Fruit fly (Drosophila melanogaster): ENCODE results near the gene Meltrin.

Gene Meltrin

DNA sequence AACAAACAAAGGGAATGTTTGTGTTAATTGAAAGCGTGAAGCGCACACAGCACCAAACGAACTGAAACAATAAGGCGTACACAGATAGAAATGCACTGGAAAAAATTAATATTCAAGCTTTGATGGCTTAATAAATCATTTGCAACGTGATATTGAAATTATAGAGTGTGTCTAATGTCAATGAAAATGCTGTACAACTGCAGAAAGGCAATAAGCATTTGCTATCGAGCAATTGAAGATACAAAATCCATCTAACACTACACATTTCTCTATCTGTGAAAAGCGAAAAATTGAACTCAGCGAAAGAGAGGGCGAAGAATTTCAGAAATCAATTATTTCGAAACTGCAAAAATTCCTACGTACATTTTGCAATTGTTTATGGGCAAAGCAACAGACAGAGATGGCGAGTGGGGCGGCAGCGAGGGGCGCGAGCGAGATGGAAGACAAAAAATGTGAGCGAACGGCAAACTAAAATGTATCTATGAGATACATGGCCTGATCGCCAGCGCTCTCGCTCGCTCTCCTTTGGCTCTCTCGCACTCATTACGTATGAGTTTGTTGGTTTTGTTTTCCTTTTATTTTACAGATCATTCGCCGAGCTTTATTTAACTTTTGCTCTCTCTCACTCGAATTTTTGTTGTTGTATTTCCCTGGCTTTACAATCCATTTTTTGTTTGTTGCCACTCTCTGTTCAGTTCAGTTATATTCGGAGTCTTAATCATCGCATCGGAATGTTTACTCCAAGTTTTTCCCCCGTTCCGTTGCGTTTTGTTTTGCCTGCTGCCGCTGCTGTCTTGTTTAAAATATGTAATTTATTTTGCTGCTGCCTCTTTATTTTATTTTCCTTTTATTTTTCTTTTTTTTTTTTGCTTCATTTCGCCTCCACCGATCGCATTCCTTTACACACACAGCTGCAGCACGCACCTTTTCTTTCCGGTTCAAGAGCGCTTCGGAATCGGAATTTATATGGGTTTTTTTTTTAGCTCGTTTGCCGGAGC is 25.1 kb upstream of the Meltrin start (continued):
- TF ChIP-seq Antp (GFP tag; optimal IDR thresholded peaks at IDR 0.05) (peak; percentile 80), hb (GFP tag; IDR thresholded peaks at IDR 0.05; ENCODE audit: partially characterized antibody) (no peak), Deaf1 (tag; optimal IDR thresholded peaks at IDR 0.05) (peak; percentile 12), so (GFP tag; IDR thresholded peaks at IDR 0.05) (peak; percentile 68; the same call in 1 of the 3 replicates), Dip2 (GFP tag; IDR thresholded peaks at IDR 0.05) (no peak), CG13624 (GFP tag; optimal IDR thresholded peaks at IDR 0.05) (peak; percentile 72), CG11504 (tag; optimal IDR thresholded peaks at IDR 0.05) (peak; percentile 82), btn (GFP tag; optimal IDR thresholded peaks at IDR 0.05) (peak; percentile 74), Atf3 (GFP tag; optimal IDR thresholded peaks at IDR 0.05) (peak; percentile 29), CG2120 (GFP tag; optimal IDR thresholded peaks at IDR 0.05) (peak; percentile 67), Dek (tag; optimal IDR thresholded peaks at IDR 0.05) (no peak), disco-r (GFP tag; optimal IDR thresholded peaks at IDR 0.05) (peak; percentile 71), CG32772 (GFP tag; IDR thresholded peaks at IDR 0.05) (peak; percentile 76), CG13775 (GFP tag; optimal IDR thresholded peaks at IDR 0.05) (peak; percentile 61), tx (GFP tag; optimal IDR thresholded peaks at IDR 0.05) (peak; percentile 58), CG2202 (tag; optimal IDR thresholded peaks at IDR 0.05) (peak; percentile 32), zfh1 (GFP tag; IDR thresholded peaks at IDR 0.05) (peak; percentile 67), CG5245 (GFP tag; optimal IDR thresholded peaks at IDR 0.05) (peak; percentile 40), ATbp (GFP tag; optimal IDR thresholded peaks at IDR 0.05) (peak; percentile 60), TFAM (GFP tag; optimal IDR thresholded peaks at IDR 0.05) (no peak), p53 (GFP tag; optimal IDR thresholded peaks at IDR 0.05) (peak; percentile 39), MESR4 (GFP tag; optimal IDR thresholded peaks at IDR 0.05) (no peak), CG2678 (tag; optimal IDR thresholded peaks at IDR 0.05) (peak; percentile 78), CG10267 (tag; optimal IDR thresholded peaks at IDR 0.05) (peak; percentile 37), CG3847 (GFP tag; IDR thresholded peaks at IDR 0.05) (peak; percentile 27; the same call in 1 of the 2 replicates), CG6254 (GFP tag; optimal IDR thresholded peaks at IDR 0.05) (peak; percentile 19), BtbVII (GFP tag; optimal IDR thresholded peaks at IDR 0.05) (peak; percentile 68), hth (optimal IDR thresholded peaks at IDR 0.05) (no peak), Hey (tag; optimal IDR thresholded peaks at IDR 0.05) (no peak), rib (GFP tag; IDR thresholded peaks at IDR 0.05) (peak; percentile 30; the same call in 1 of the 2 replicates), CG12071 (GFP tag; optimal IDR thresholded peaks at IDR 0.05) (peak; percentile 58), CG1024 (GFP tag; IDR thresholded peaks at IDR 0.05) (peak; percentile 46; the same call in 1 of the 2 replicates), CG8388 (GFP tag; optimal IDR thresholded peaks at IDR 0.05) (peak; percentile 68), chif (GFP tag; optimal IDR thresholded peaks at IDR 0.05) (peak; percentile 21 to 71), Nf-YC (tag; optimal IDR thresholded peaks at IDR 0.05) (peak; percentile 20), CG30020 (tag; optimal IDR thresholded peaks at IDR 0.05) (no peak), Dp (GFP tag; optimal IDR thresholded peaks at IDR 0.05) (no peak), tll (GFP tag; optimal IDR thresholded peaks at IDR 0.05) (no peak), CG15514 (GFP tag; optimal IDR thresholded peaks at IDR 0.05) (peak; percentile 49), kay (GFP tag; optimal IDR thresholded peaks at IDR 0.05) (peak; percentile 30), prd (optimal IDR thresholded peaks at IDR 0.05) (no peak), prd (GFP tag; IDR thresholded peaks at IDR 0.05) (peak; percentile 78), ac (GFP tag; optimal IDR thresholded peaks at IDR 0.05) (peak; percentile 32), CG1602 (GFP tag; optimal IDR thresholded peaks at IDR 0.05) (peak; percentile 63), sr (GFP tag; IDR thresholded peaks at IDR 0.05) (peak; percentile 60; the same call in 2 of the 3 replicates), Fer3 (tag; optimal IDR thresholded peaks at IDR 0.05) (peak; percentile 71), fd102C (GFP tag; optimal IDR thresholded peaks at IDR 0.05) (peak; percentile 40), h (optimal IDR thresholded peaks at IDR 0.05) (no peak), CG18764 (GFP tag; optimal IDR thresholded peaks at IDR 0.05) (peak; percentile 60)

Measured in whole organism, embryonic.